Worm (Caenorhabditis elegans) whole organism, L2 larva: Measurements from ENCODE around the gene W02B12.1.
"Not testable (repeated sequence)": the region's sequence is repeated elsewhere in the genome, so short reads cannot be mapped to it uniquely, and the experiment has no call there.

Source experiments
- C34F6.9 ChIP-seq: fragments of 150-350 bp; optimal IDR thresholded peaks from 2 replicates; lab custom pipeline; 2014; ENCODE audit warnings: missing biosample characterization, missing genetic modification characterization
- F13H6.1 ChIP-seq: sonication (generic microtip); optimal IDR thresholded peaks from 2 replicates; lab custom pipeline; 2016; ENCODE audit warnings: missing genetic modification characterization, missing compliant biosample characterization
- R02D3.7 ChIP-seq: fragments of 150-350 bp; optimal IDR thresholded peaks from 2 replicates; lab custom pipeline; 2014; ENCODE audit warnings: missing biosample characterization, missing genetic modification characterization
- Y55F3AM.14 ChIP-seq: fragments of 200-800 bp; sonication (Bioruptor generic); optimal IDR thresholded peaks from 2 replicates; lab custom pipeline; 2018; ENCODE audit warnings: mild to moderate bottlenecking, missing genetic modification characterization, missing compliant biosample characterization
- ZK546.5 ChIP-seq: sonication (generic microtip); optimal IDR thresholded peaks from 2 replicates; lab custom pipeline; 2017; ENCODE audit warnings: missing biosample characterization, missing genetic modification characterization
- alr-1 ChIP-seq: fragments of 150-350 bp; optimal IDR thresholded peaks from 2 replicates; lab custom pipeline; 2014; ENCODE audit warnings: missing biosample characterization, missing genetic modification characterization
- aly-2 ChIP-seq: fragments of 150-350 bp; optimal IDR thresholded peaks from 2 replicates; lab custom pipeline; 2014; ENCODE audit warnings: missing biosample characterization, missing genetic modification characterization
- ama-1 ChIP-seq: fragments of 150-350 bp; optimal IDR thresholded peaks from 2 replicates; lab custom pipeline; 2018; ENCODE audit warnings: inconsistent platforms
- blmp-1 ChIP-seq: sonication (generic microtip); optimal IDR thresholded peaks from 2 replicates; lab custom pipeline; 2017; ENCODE audit warnings: missing genetic modification characterization, mild to moderate bottlenecking, missing compliant biosample characterization, antibody characterized with exemption, moderate library complexity; ENCODE audit not compliant: insufficient read depth
- ceh-16 ChIP-seq: fragments of 150-350 bp; optimal IDR thresholded peaks from 2 replicates; lab custom pipeline; 2014; ENCODE audit warnings: missing biosample characterization, missing genetic modification characterization
- ceh-82 ChIP-seq: fragments of 150-350 bp; optimal IDR thresholded peaks from 2 replicates; lab custom pipeline; 2014; ENCODE audit warnings: missing biosample characterization, missing genetic modification characterization
- crh-2 ChIP-seq: sonication (generic microtip); optimal IDR thresholded peaks from 2 replicates; lab custom pipeline; 2017; ENCODE audit warnings: missing biosample characterization, missing genetic modification characterization
- dmd-4 ChIP-seq: sonication (generic microtip); optimal IDR thresholded peaks from 2 replicates; lab custom pipeline; 2017; ENCODE audit warnings: missing biosample characterization, missing genetic modification characterization
- elt-1 ChIP-seq: fragments of 150-350 bp; optimal IDR thresholded peaks from 2 replicates; lab custom pipeline; 2014; ENCODE audit warnings: missing biosample characterization, missing genetic modification characterization
- elt-3 ChIP-seq: sonication (generic microtip); optimal IDR thresholded peaks from 2 replicates; lab custom pipeline; 2017; ENCODE audit warnings: missing biosample characterization, missing genetic modification characterization
- fos-1 ChIP-seq: fragments of 150-350 bp; optimal IDR thresholded peaks from 2 replicates; lab custom pipeline; 2014; ENCODE audit warnings: missing biosample characterization, missing genetic modification characterization
- lin-11 ChIP-seq: fragments of 150-350 bp; sonication (generic microtip); optimal IDR thresholded peaks from 2 replicates; lab custom pipeline; 2014; ENCODE audit warnings: missing biosample characterization, missing genetic modification characterization, inconsistent platforms, mixed read lengths
- lin-39 ChIP-seq: fragments of 150-350 bp; optimal IDR thresholded peaks from 2 replicates; lab custom pipeline; 2014; ENCODE audit warnings: missing biosample characterization, missing genetic modification reagents, missing genetic modification characterization
- mab-5 ChIP-seq: fragments of 150-350 bp; optimal IDR thresholded peaks from 2 replicates; lab custom pipeline; 2014; ENCODE audit warnings: missing biosample characterization, missing genetic modification characterization
- mbf-1 ChIP-seq: sonication (generic microtip); optimal IDR thresholded peaks from 2 replicates; lab custom pipeline; 2017; ENCODE audit warnings: missing biosample characterization, missing genetic modification characterization
- mdl-1 ChIP-seq, 2 experiments: fragments of 150-350 bp in 1 of 2; sonication (generic microtip) in 1 of 2; optimal IDR thresholded peaks; 2 replicates each; lab custom pipeline; 2017; ENCODE audit warnings: missing biosample characterization in 2 of 2, missing genetic modification characterization in 2 of 2
- nhr-10 ChIP-seq: sonication (generic microtip); optimal IDR thresholded peaks from 2 replicates; lab custom pipeline; 2017; ENCODE audit warnings: missing biosample characterization, missing genetic modification characterization
- nhr-11 ChIP-seq: fragments of 150-350 bp; optimal IDR thresholded peaks from 2 replicates; lab custom pipeline; 2014; ENCODE audit warnings: missing biosample characterization, missing genetic modification characterization
- nhr-12 ChIP-seq: fragments of 150-350 bp; optimal IDR thresholded peaks from 2 replicates; lab custom pipeline; 2014; ENCODE audit warnings: missing biosample characterization, missing genetic modification characterization
- nhr-129 ChIP-seq: fragments of 150-350 bp; optimal IDR thresholded peaks from 2 replicates; lab custom pipeline; 2014; ENCODE audit warnings: missing biosample characterization, missing genetic modification characterization
- nhr-21 ChIP-seq: fragments of 150-350 bp; optimal IDR thresholded peaks from 2 replicates; lab custom pipeline; 2014; ENCODE audit warnings: missing biosample characterization, missing genetic modification characterization
- nhr-23 ChIP-seq: fragments of 150-350 bp; optimal IDR thresholded peaks from 2 replicates; lab custom pipeline; 2014; ENCODE audit warnings: missing biosample characterization, missing genetic modification reagents, missing genetic modification characterization
- nhr-237 ChIP-seq: fragments of 150-350 bp; optimal IDR thresholded peaks from 2 replicates; lab custom pipeline; 2014; ENCODE audit warnings: missing biosample characterization, missing genetic modification characterization
- nhr-25 ChIP-seq: fragments of 150-350 bp; sonication (generic microtip); optimal IDR thresholded peaks from 3 replicates; lab custom pipeline; 2014; ENCODE audit warnings: missing biosample characterization, missing genetic modification characterization
- peb-1 ChIP-seq: fragments of 150-350 bp; optimal IDR thresholded peaks from 2 replicates; lab custom pipeline; 2014; ENCODE audit warnings: missing biosample characterization, missing genetic modification characterization
- skn-1 ChIP-seq: sonication (generic microtip); optimal IDR thresholded peaks from 2 replicates; lab custom pipeline; 2017; ENCODE audit warnings: missing biosample characterization, missing genetic modification characterization
- sma-3 ChIP-seq: sonication (generic microtip); optimal IDR thresholded peaks from 2 replicates; lab custom pipeline; 2016; ENCODE audit warnings: missing genetic modification reagents, missing genetic modification characterization, missing compliant biosample characterization
- sma-9 ChIP-seq, 2 experiments: fragments of 150-350 bp in 1 of 2; sonication (generic microtip) in 1 of 2; optimal IDR thresholded peaks; 2 replicates each; lab custom pipeline; 2014 to 2016; ENCODE audit warnings: missing genetic modification characterization in 2 of 2, mild to moderate bottlenecking in 1 of 2, missing biosample characterization in 1 of 2, missing compliant biosample characterization in 1 of 2, missing genetic modification reagents in 1 of 2, moderate library complexity in 1 of 2
- snpc-4 ChIP-seq: fragments of 150-350 bp; optimal IDR thresholded peaks from 2 replicates; lab custom pipeline; 2014; ENCODE audit warnings: missing biosample characterization, missing genetic modification characterization
- unc-39 ChIP-seq: fragments of 150-350 bp; optimal IDR thresholded peaks from 2 replicates; lab custom pipeline; 2014; ENCODE audit warnings: missing biosample characterization, missing genetic modification characterization
- unc-55 ChIP-seq: fragments of 150-350 bp; sonication (generic microtip); optimal IDR thresholded peaks from 3 replicates; lab custom pipeline; 2014; ENCODE audit warnings: missing biosample characterization, missing genetic modification reagents, missing genetic modification characterization
- unc-62 ChIP-seq: fragments of 150-350 bp; optimal IDR thresholded peaks from 2 replicates; lab custom pipeline; 2014; ENCODE audit warnings: missing biosample characterization, missing genetic modification reagents, missing genetic modification characterization
- ztf-11 ChIP-seq: sonication (generic microtip); optimal IDR thresholded peaks from 2 replicates; lab custom pipeline; 2017; ENCODE audit warnings: missing biosample characterization, missing genetic modification characterization
- ztf-4 ChIP-seq: fragments of 150-350 bp; optimal IDR thresholded peaks from 2 replicates; lab custom pipeline; 2014; ENCODE audit warnings: missing biosample characterization, missing genetic modification characterization

The W02B12.1 gene

ce11 chrII:11442425-11442824, 6.4 kb upstream of the W02B12.1 start, which contains the start of gene ebp-2:
TSS of gene ebp-2 (plus strand) at chrII:11442725.
- TF ChIP-seq nhr-129 (tag; lab: Kevin White, UChicago); alr-1; fos-1 (tag; lab: Kevin White, UChicago): not testable (repeated sequence)

- no peak for TF ChIP-seq lin-39 (tag; lab: Kevin White, UChicago)
- no peak for TF ChIP-seq ama-1 (lab: Kevin White, UChicago)
- no peak for TF ChIP-seq nhr-21 (tag; lab: Kevin White, UChicago)
- no peak for TF ChIP-seq ceh-82 (tag; lab: Kevin White, UChicago)
- TF ChIP-seq ztf-4 (tag; lab: Kevin White, UChicago), result no peak
- no peak for TF ChIP-seq nhr-10
- TF ChIP-seq ZK546.5 (tag; lab: Kevin White, UChicago), result no peak
- TF ChIP-seq, all 48 proteins: peak for 0
Measured at ce11 chrII:11443128-11443527, 5.7 kb upstream of the W02B12.1 start.

ce11 chrII:11443862-11444261, 5.0 kb upstream of the W02B12.1 start, which contains the start of gene adbp-1:
TSS of gene adbp-1 (plus strand) at chrII:11444162.
- no peak for TF ChIP-seq dmd-4 (tag; lab: Kevin White, UChicago)
- TF ChIP-seq mdl-1 (tag; optimal IDR thresholded peaks at IDR 0.05; lab: Kevin White, UChicago), result no peak
- TF ChIP-seq sma-9 (GFP tag; optimal IDR thresholded peaks at IDR 0.05; lab: Kevin White, UChicago), result no peak
- TF ChIP-seq sma-9 (tag; optimal IDR thresholded peaks at IDR 0.05; lab: Kevin White, UChicago), result no peak
- TF ChIP-seq unc-39 (tag; lab: Kevin White, UChicago), result no peak
- TF ChIP-seq nhr-23 (tag; lab: Kevin White, UChicago), result no peak
- TF ChIP-seq nhr-11 (tag; lab: Kevin White, UChicago), result no peak
- TF ChIP-seq ztf-4 (tag; lab: Kevin White, UChicago), result no peak
- no peak for TF ChIP-seq Y55F3AM.14 (GFP tag; lab: Kevin White, UChicago)
- no peak for TF ChIP-seq elt-1 (tag; lab: Kevin White, UChicago)
- TF ChIP-seq nhr-10, result no peak
- TF ChIP-seq ztf-11 (tag; lab: Kevin White, UChicago), result no peak
- TF ChIP-seq nhr-237, result no peak

- no peak for TF ChIP-seq lin-39 (tag; lab: Kevin White, UChicago)
- no peak for TF ChIP-seq fos-1 (tag; lab: Kevin White, UChicago)
- TF ChIP-seq R02D3.7 (tag; lab: Kevin White, UChicago), result no peak
- TF ChIP-seq blmp-1, result no peak
- no peak for TF ChIP-seq ceh-82 (tag; lab: Kevin White, UChicago)
- no peak for TF ChIP-seq nhr-129 (tag; lab: Kevin White, UChicago)
- TF ChIP-seq nhr-21 (tag; lab: Kevin White, UChicago), result no peak
- no peak for TF ChIP-seq crh-2 (tag; lab: Kevin White, UChicago)
- no peak for TF ChIP-seq ZK546.5 (tag; lab: Kevin White, UChicago)
- no peak for TF ChIP-seq lin-11
- no peak for TF ChIP-seq nhr-25 (tag; lab: Kevin White, UChicago)
- TF ChIP-seq skn-1 (tag; lab: Kevin White, UChicago), result no peak
- no peak for TF ChIP-seq unc-55
- no peak for TF ChIP-seq dmd-4 (tag; lab: Kevin White, UChicago)
Measured at ce11 chrII:11444973-11445372, 3.8 kb upstream of the W02B12.1 start, which contains the start of gene W02B12.13. TSS of gene W02B12.13 (plus strand) at chrII:11445273.

ce11 chrII:11450882-11451281, 2.1 kb downstream of the W02B12.1 start:
- TF ChIP-seq unc-55 (no peak), fos-1 (tag; lab: Kevin White, UChicago) (no peak), elt-3 (no peak), ceh-16 (tag; lab: Kevin White, UChicago) (no peak), unc-62 (GFP tag; lab: Kevin White, UChicago) (no peak)

ce11 chrII:11451738-11452137, 2.9 kb downstream of the W02B12.1 start:
- TF ChIP-seq mdl-1 (tag; optimal IDR thresholded peaks at IDR 0.05; lab: Kevin White, UChicago) (no peak), crh-2 (tag; lab: Kevin White, UChicago) (no peak), snpc-4 (tag; lab: Kevin White, UChicago) (no peak), nhr-12 (tag; lab: Kevin White, UChicago) (no peak), nhr-10 (no peak), unc-62 (GFP tag; lab: Kevin White, UChicago) (no peak), lin-39 (tag; lab: Kevin White, UChicago) (no peak), nhr-11 (tag; lab: Kevin White, UChicago) (no peak), mbf-1 (no peak), ceh-16 (tag; lab: Kevin White, UChicago) (no peak), sma-9 (GFP tag; optimal IDR thresholded peaks at IDR 0.05; lab: Kevin White, UChicago) (no peak), sma-9 (tag; optimal IDR thresholded peaks at IDR 0.05; lab: Kevin White, UChicago) (no peak), C34F6.9 (tag; lab: Kevin White, UChicago) (no peak), peb-1 (tag; lab: Kevin White, UChicago) (no peak), sma-3 (GFP tag; lab: Kevin White, UChicago) (no peak), mab-5 (tag; lab: Kevin White, UChicago) (no peak), aly-2 (no peak), dmd-4 (tag; lab: Kevin White, UChicago) (no peak), F13H6.1 (no peak)
